Worm (Caenorhabditis elegans): Measurements from ENCODE around the gene gst-19.

- TF ChIP-seq med-1 (GFP tag; optimal IDR thresholded peaks at IDR 0.05; ENCODE audit: insufficient read depth) (no peak), flt-1 (GFP tag; IDR thresholded peaks at IDR 0.05) (no peak), ztf-23 (GFP tag; IDR thresholded peaks at IDR 0.05) (no peak)
Observed at ce11 chrII:13637464-13637863, 10.5 kb upstream of the gst-19 start.

Measured in whole organism, midembryonic.